Worm (Caenorhabditis elegans): ENCODE data around the gene sma-9.

DNA sequence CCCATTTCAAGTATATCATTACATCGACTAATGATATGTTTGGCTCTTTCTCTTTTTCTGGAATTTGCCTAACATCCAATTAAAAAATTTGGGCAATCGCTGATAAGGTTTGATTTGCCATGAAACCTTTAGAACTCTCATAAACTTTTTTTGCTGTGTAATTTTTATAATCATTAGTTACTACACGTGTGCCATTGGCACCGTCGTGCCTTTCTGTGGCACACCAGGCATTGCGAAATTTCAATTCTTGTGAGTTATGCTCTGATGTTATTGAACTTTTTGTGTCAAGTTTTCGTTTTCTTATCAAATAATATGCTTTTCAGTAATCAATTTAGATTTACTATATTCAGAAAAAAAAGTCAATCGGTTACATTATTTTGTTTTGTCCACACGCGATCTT, 8.1 kb upstream of the sma-9 start:
- no peak for TF ChIP-seq nhr-41 (GFP tag; IDR thresholded peaks at IDR 0.05)
- no peak for TF ChIP-seq nhr-237 (tag; optimal IDR thresholded peaks at IDR 0.05)
